Fruit fly (Drosophila melanogaster) whole organism, wandering third instar larva: ENCODE results near the gene jim.

ENCODE experiments used
- Abd-B ChIP-seq: fragments of >200 bp; optimal IDR thresholded peaks from 2 replicates; lab custom pipeline; 2017; ENCODE audit warnings: missing biosample characterization, missing genetic modification characterization
- Dfd ChIP-seq: fragments of >200 bp; optimal IDR thresholded peaks from 2 replicates; lab custom pipeline; 2017; ENCODE audit warnings: missing biosample characterization, missing genetic modification characterization
- GATAd ChIP-seq: sonication (Bioruptor generic); optimal IDR thresholded peaks from 2 replicates; lab custom pipeline; 2016; ENCODE audit warnings: missing biosample characterization, missing genetic modification characterization
- Sp1 ChIP-seq: fragments of 200-800 bp; sonication (Bioruptor generic); optimal IDR thresholded peaks from 3 replicates; lab custom pipeline; 2019; ENCODE audit warnings: missing biosample characterization, mild to moderate bottlenecking, missing genetic modification characterization, moderate library complexity
- Vsx2 ChIP-seq: fragments of 200-300, 225-300 bp; sonication (Bioruptor generic); optimal IDR thresholded peaks from 2 replicates; lab custom pipeline; 2018; ENCODE audit warnings: missing biosample characterization, missing genetic modification characterization; ENCODE audit not compliant: partially characterized antibody
- fru ChIP-seq: fragments of 200-800 bp; sonication (Bioruptor generic); optimal IDR thresholded peaks from 3 replicates; lab custom pipeline; 2016; ENCODE audit warnings: missing biosample characterization, mild to moderate bottlenecking, missing genetic modification characterization
- h ChIP-seq: fragments of 200-800 bp; sonication (Bioruptor generic); optimal IDR thresholded peaks from 3 replicates; lab custom pipeline; 2016; ENCODE audit warnings: missing biosample characterization, mild to moderate bottlenecking, missing genetic modification characterization
- psq ChIP-seq: fragments of 200-800 bp; sonication (Bioruptor generic); optimal IDR thresholded peaks from 3 replicates; lab custom pipeline; 2017; ENCODE audit warnings: missing biosample characterization, mild to moderate bottlenecking, missing genetic modification characterization, moderate library complexity

DNA sequence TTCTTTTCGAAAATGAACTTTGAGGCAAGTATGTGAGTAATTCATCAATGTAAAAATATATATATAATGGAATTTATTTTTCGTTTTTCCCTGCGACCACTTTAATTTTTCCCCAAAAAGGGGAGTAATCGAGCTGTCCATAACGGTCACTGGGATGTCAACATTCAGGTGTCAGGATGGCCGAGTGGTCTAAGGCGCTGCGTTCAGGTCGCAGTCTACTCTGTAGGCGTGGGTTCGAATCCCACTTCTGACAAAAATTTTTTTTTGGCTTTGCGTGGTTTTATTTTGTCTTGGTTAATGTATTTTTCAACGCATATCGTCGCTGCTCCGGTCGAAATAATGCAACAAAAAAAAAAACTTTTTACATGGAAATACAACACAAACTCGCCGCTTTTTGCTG, 8.1 kb upstream of the jim start:
- TF ChIP-seq GATAd (GFP tag; lab: Kevin White, UChicago): no peak
- TF ChIP-seq Sp1 (GFP tag; lab: Kevin White, UChicago): no peak
- TF ChIP-seq psq (GFP tag; lab: Kevin White, UChicago): no peak
- no peak for TF ChIP-seq Abd-B (GFP tag; lab: Kevin White, UChicago)
- TF ChIP-seq h (GFP tag; lab: Kevin White, UChicago): no peak
- no peak for TF ChIP-seq Dfd (GFP tag; lab: Kevin White, UChicago)
- no peak for TF ChIP-seq fru (GFP tag; lab: Kevin White, UChicago)
- TF ChIP-seq Vsx2 (GFP tag; lab: Kevin White, UChicago): no peak
